Worm (Caenorhabditis elegans): ENCODE measurements around the gene ZC404.2.

- TF ChIP-seq nhr-11 (tag; optimal IDR thresholded peaks at IDR 0.05) (no peak), nhr-47 (tag; optimal IDR thresholded peaks at IDR 0.05) (no peak), elt-3 (tag; optimal IDR thresholded peaks at IDR 0.05) (no peak), snpc-4 (tag; optimal IDR thresholded peaks at IDR 0.05) (no peak), hpl-2 (GFP tag; optimal IDR thresholded peaks at IDR 0.05) (no peak), zag-1 (tag; optimal IDR thresholded peaks at IDR 0.05) (no peak), aly-2 (tag; optimal IDR thresholded peaks at IDR 0.05) (no peak), lin-39 (tag; optimal IDR thresholded peaks at IDR 0.05) (no peak), lin-35 (GFP tag; optimal IDR thresholded peaks at IDR 0.05) (no peak), rnt-1 (tag; optimal IDR thresholded peaks at IDR 0.05) (no peak)
Observed at ce11 chrV:6808962-6809361, 21.2 kb downstream of the ZC404.2 start, which contains the start of gene dmsr-16.
